Worm (Caenorhabditis elegans) whole organism, L1 larva: Measurements from ENCODE around the gene cbp-1.

ENCODE experiments used
- C16A3.4 ChIP-seq: fragments of 150-350 bp; optimal IDR thresholded peaks from 2 replicates; lab custom pipeline; 2014; ENCODE audit warnings: missing biosample characterization, missing genetic modification characterization
- aly-2 ChIP-seq: fragments of 150-350 bp; optimal IDR thresholded peaks from 2 replicates; lab custom pipeline; 2014; ENCODE audit warnings: missing biosample characterization, missing genetic modification characterization
- blmp-1 ChIP-seq: fragments of 150-350 bp; optimal IDR thresholded peaks from 2 replicates; lab custom pipeline; 2014; ENCODE audit warnings: missing biosample characterization, missing genetic modification characterization
- ceh-63 ChIP-seq: fragments of 200-800 bp; sonication (Bioruptor generic); optimal IDR thresholded peaks from 2 replicates; lab custom pipeline; 2018; ENCODE audit warnings: mild to moderate bottlenecking, missing genetic modification characterization, missing compliant biosample characterization
- ceh-8 ChIP-seq: fragments of 200-800 bp; sonication (Bioruptor generic); optimal IDR thresholded peaks from 2 replicates; lab custom pipeline; 2018; ENCODE audit warnings: mild to moderate bottlenecking, missing genetic modification characterization, moderate library complexity, missing compliant biosample characterization
- ceh-82 ChIP-seq, 3 experiments: fragments of 150-350 bp in 1 of 3; sonication (generic microtip) in 2 of 3; optimal IDR thresholded peaks; 2 replicates each; lab custom pipeline; 2014 to 2017; ENCODE audit warnings: missing biosample characterization in 3 of 3, missing genetic modification characterization in 3 of 3
- dsc-1 ChIP-seq: sonication (generic microtip); optimal IDR thresholded peaks from 2 replicates; lab custom pipeline; 2016; ENCODE audit warnings: mild to moderate bottlenecking, missing genetic modification characterization, missing compliant biosample characterization
- efl-1 ChIP-seq, 4 experiments: fragments of 150-350 bp; optimal IDR thresholded peaks in 3 of 4; peaks in 1 of 4; 1 replicate in 1 of 4; 2 replicates in 3 of 4; lab custom pipeline; 2014; ENCODE audit warnings: missing biosample characterization in 2 of 4, missing genetic modification characterization in 2 of 4, missing genetic modification reagents in 2 of 4
- efl-3 ChIP-seq: fragments of 200-800 bp; sonication (Bioruptor generic); optimal IDR thresholded peaks from 2 replicates; lab custom pipeline; 2018; ENCODE audit warnings: mild to moderate bottlenecking, missing genetic modification characterization, missing compliant biosample characterization
- egl-27 ChIP-seq, 2 experiments: fragments of 150-350 bp in 1 of 2; sonication (generic microtip); optimal IDR thresholded peaks; 3 replicates each; lab custom pipeline; 2017 to 2018; ENCODE audit warnings: missing biosample characterization in 2 of 2, missing genetic modification characterization in 2 of 2, missing genetic modification reagents in 2 of 2
- elt-2 ChIP-seq: sonication (generic microtip); optimal IDR thresholded peaks from 2 replicates; lab custom pipeline; 2016; ENCODE audit warnings: missing genetic modification characterization, mild to moderate bottlenecking, inconsistent platforms, missing compliant biosample characterization, missing genetic modification reagents
- elt-3 ChIP-seq, 6 experiments: fragments of 150-350 bp in 1 of 6; sonication (generic microtip); optimal IDR thresholded peaks; 2 replicates each; lab custom pipeline; 2017 to 2018; ENCODE audit warnings: missing biosample characterization in 6 of 6, missing genetic modification characterization in 6 of 6, inconsistent platforms in 1 of 6
- ets-5 ChIP-seq: fragments of 200-800 bp; sonication (Bioruptor generic); IDR thresholded peaks from 2 replicates; pipeline ENCODE4 v1.3.6; 2022; ENCODE audit warnings: missing genetic modification characterization, missing compliant biosample characterization
- grh-1 ChIP-seq: fragments of 200-800 bp; sonication (Bioruptor generic); IDR thresholded peaks from 2 replicates; pipeline ENCODE4 v1.3.6; 2022; ENCODE audit warnings: missing genetic modification reagents, missing genetic modification characterization, missing compliant biosample characterization
- hlh-4 ChIP-seq: sonication (generic microtip); optimal IDR thresholded peaks from 2 replicates; lab custom pipeline; 2016; ENCODE audit warnings: mild to moderate bottlenecking, missing genetic modification characterization, missing compliant biosample characterization
- hpl-2 ChIP-seq: fragments of 150-350 bp; optimal IDR thresholded peaks from 2 replicates; lab custom pipeline; 2014; ENCODE audit warnings: missing biosample characterization, missing genetic modification reagents, missing genetic modification characterization
- isw-1 ChIP-seq: fragments of 200-800 bp; sonication (Bioruptor generic); IDR thresholded peaks from 2 replicates; pipeline ENCODE4 v1.3.6; 2022; ENCODE audit warnings: missing genetic modification characterization, missing compliant biosample characterization
- jun-1 ChIP-seq: fragments of 150-350 bp; optimal IDR thresholded peaks from 2 replicates; lab custom pipeline; 2014; ENCODE audit warnings: missing biosample characterization, missing genetic modification reagents, missing genetic modification characterization
- lin-14 ChIP-seq: fragments of 200-800 bp; sonication (Bioruptor generic); optimal IDR thresholded peaks from 2 replicates; lab custom pipeline; 2018; ENCODE audit warnings: mild to moderate bottlenecking, missing genetic modification characterization, moderate library complexity, missing compliant biosample characterization
- lin-35 ChIP-seq, 2 experiments: fragments of 150-350 bp; optimal IDR thresholded peaks; 2 replicates each; lab custom pipeline; 2014; ENCODE audit warnings: missing biosample characterization in 2 of 2, missing genetic modification characterization in 2 of 2, missing genetic modification reagents in 2 of 2
- lin-39 ChIP-seq: fragments of 150-350 bp; optimal IDR thresholded peaks from 2 replicates; lab custom pipeline; 2014; ENCODE audit warnings: missing biosample characterization, missing genetic modification reagents, missing genetic modification characterization
- lsy-2 ChIP-seq, 2 experiments: fragments of 150-350 bp; optimal IDR thresholded peaks; 2 replicates each; lab custom pipeline; 2014; ENCODE audit warnings: missing biosample characterization in 2 of 2, missing genetic modification characterization in 2 of 2
- mab-9 ChIP-seq: fragments of 200-800 bp; sonication (Bioruptor generic); IDR thresholded peaks from 2 replicates; pipeline ENCODE4 v1.3.6; 2022; ENCODE audit warnings: missing genetic modification reagents, missing genetic modification characterization, missing compliant biosample characterization
- mef-2 ChIP-seq: fragments of 150-350 bp; optimal IDR thresholded peaks from 2 replicates; lab custom pipeline; 2014; ENCODE audit warnings: missing biosample characterization, missing genetic modification characterization
- mep-1 ChIP-seq: fragments of 150-350 bp; optimal IDR thresholded peaks from 2 replicates; lab custom pipeline; 2014; ENCODE audit warnings: missing biosample characterization, missing genetic modification characterization
- nhr-12 ChIP-seq: sonication (generic microtip); optimal IDR thresholded peaks from 2 replicates; lab custom pipeline; 2017; ENCODE audit warnings: missing biosample characterization, missing genetic modification characterization
- nhr-20 ChIP-seq: sonication (generic microtip); optimal IDR thresholded peaks from 2 replicates; lab custom pipeline; 2016; ENCODE audit warnings: mild to moderate bottlenecking, missing genetic modification characterization, missing compliant biosample characterization
- nhr-237 ChIP-seq: fragments of 150-350 bp; optimal IDR thresholded peaks from 2 replicates; lab custom pipeline; 2014; ENCODE audit warnings: missing biosample characterization, missing genetic modification characterization
- nhr-28 ChIP-seq: fragments of 150-350 bp; optimal IDR thresholded peaks from 2 replicates; lab custom pipeline; 2014; ENCODE audit warnings: missing biosample characterization, missing genetic modification characterization
- nhr-71 ChIP-seq: sonication (generic microtip); optimal IDR thresholded peaks from 2 replicates; lab custom pipeline; 2016; ENCODE audit warnings: mild to moderate bottlenecking, missing genetic modification characterization, moderate library complexity, missing compliant biosample characterization
- nhr-76 ChIP-seq: sonication (generic microtip); optimal IDR thresholded peaks from 2 replicates; lab custom pipeline; 2017; ENCODE audit warnings: missing biosample characterization, missing genetic modification characterization
- nhr-77 ChIP-seq: fragments of 150-350 bp; optimal IDR thresholded peaks from 2 replicates; lab custom pipeline; 2014; ENCODE audit warnings: missing biosample characterization, missing genetic modification characterization
- nhr-84 ChIP-seq: sonication (generic microtip); optimal IDR thresholded peaks from 2 replicates; lab custom pipeline; 2017; ENCODE audit warnings: missing biosample characterization, missing genetic modification characterization
- nhr-85 ChIP-seq: sonication (generic microtip); peaks from one replicate; lab custom pipeline; 2016; ENCODE audit warnings: missing genetic modification characterization, inconsistent platforms, missing compliant biosample characterization
- nhr-90 ChIP-seq: sonication (generic microtip); optimal IDR thresholded peaks from 2 replicates; lab custom pipeline; 2016; ENCODE audit warnings: mild to moderate bottlenecking, missing genetic modification characterization, missing compliant biosample characterization; ENCODE audit not compliant: poor library complexity
- pax-3 ChIP-seq: fragments of 200-800 bp; sonication (Bioruptor generic); optimal IDR thresholded peaks from 2 replicates; lab custom pipeline; 2018; ENCODE audit warnings: mild to moderate bottlenecking, missing genetic modification characterization, moderate library complexity, missing compliant biosample characterization
- rnt-1 ChIP-seq: sonication (generic microtip); optimal IDR thresholded peaks from 2 replicates; lab custom pipeline; 2016; ENCODE audit warnings: mild to moderate bottlenecking, missing genetic modification characterization, moderate library complexity, missing compliant biosample characterization
- snpc-4 ChIP-seq: fragments of 150-350 bp; optimal IDR thresholded peaks from 2 replicates; lab custom pipeline; 2014; ENCODE audit warnings: missing biosample characterization, missing genetic modification characterization
- snu-23 ChIP-seq: sonication (generic microtip); optimal IDR thresholded peaks from 2 replicates; lab custom pipeline; 2016; ENCODE audit warnings: missing genetic modification characterization, missing compliant biosample characterization
- sox-4 ChIP-seq: sonication (generic microtip); optimal IDR thresholded peaks from 2 replicates; lab custom pipeline; 2016; ENCODE audit warnings: missing genetic modification characterization, missing compliant biosample characterization
- sptf-1 ChIP-seq: fragments of 150-350 bp; optimal IDR thresholded peaks from 2 replicates; lab custom pipeline; 2014; ENCODE audit warnings: missing biosample characterization, missing genetic modification characterization
- swsn-7 ChIP-seq: sonication (generic microtip); optimal IDR thresholded peaks from 2 replicates; lab custom pipeline; 2016; ENCODE audit warnings: missing genetic modification characterization, missing compliant biosample characterization
- tlp-1 ChIP-seq: fragments of 150-350 bp; optimal IDR thresholded peaks from 2 replicates; lab custom pipeline; 2014; ENCODE audit warnings: missing biosample characterization, missing genetic modification characterization
- unc-130 ChIP-seq: fragments of 150-350 bp; optimal IDR thresholded peaks from 2 replicates; lab custom pipeline; 2017; ENCODE audit warnings: missing biosample characterization, missing genetic modification characterization, inconsistent platforms
- unc-98 ChIP-seq: fragments of 200-800 bp; sonication (Bioruptor generic); IDR thresholded peaks from 2 replicates; pipeline ENCODE4 v1.3.6; 2022; ENCODE audit warnings: missing genetic modification characterization, missing compliant biosample characterization
- xbp-1 ChIP-seq: sonication (generic microtip); optimal IDR thresholded peaks from 2 replicates; lab custom pipeline; 2016; ENCODE audit warnings: missing genetic modification characterization, missing compliant biosample characterization
- ztf-11 ChIP-seq, 2 experiments: sonication (generic microtip); optimal IDR thresholded peaks; 2 replicates each; lab custom pipeline; 2016 to 2017; ENCODE audit warnings: missing genetic modification characterization in 2 of 2, missing biosample characterization in 1 of 2, missing compliant biosample characterization in 1 of 2

cbp-1 gene

DNA sequence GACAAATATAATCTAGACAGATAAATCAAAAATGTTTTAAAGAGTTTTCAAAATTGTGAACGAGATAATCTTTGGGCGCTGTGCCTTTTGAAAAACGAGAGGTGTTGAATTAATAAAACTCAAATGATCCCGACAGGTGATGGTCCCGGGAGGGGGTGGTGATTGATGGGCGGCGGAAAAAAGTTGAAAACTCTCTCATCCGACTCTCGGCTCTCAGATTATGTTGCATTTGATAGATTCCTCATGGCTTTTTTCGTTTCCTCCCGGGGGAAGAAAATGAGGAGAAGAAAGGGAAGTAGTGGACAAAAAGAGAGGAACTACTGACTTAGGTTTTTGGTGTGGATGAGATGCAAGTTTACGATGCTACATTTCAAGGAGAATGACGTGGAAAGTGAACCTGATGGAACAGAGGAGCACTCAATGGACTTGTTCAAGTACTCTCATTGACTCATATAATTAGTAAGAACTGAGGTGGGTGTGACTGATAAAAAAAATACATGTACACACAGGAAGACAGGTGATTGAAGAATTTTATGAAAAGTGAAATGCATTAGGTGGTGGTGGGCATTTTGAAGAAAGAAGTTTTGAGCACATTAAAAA, 34.9 kb upstream of the cbp-1 start:
- TF ChIP-seq snu-23 (GFP tag; lab: Kevin White, UChicago) (peak; percentile 19), nhr-12 (tag; lab: Kevin White, UChicago) (no peak), aly-2 (tag; lab: Kevin White, UChicago) (no peak), nhr-71 (tag; lab: Kevin White, UChicago) (peak; percentile 60), lsy-2 (tag; optimal IDR thresholded peaks at IDR 0.05; lab: Kevin White, UChicago) (peak; percentile 1 to 7), swsn-7 (tag; lab: Kevin White, UChicago) (peak; percentile 24), lin-39 (tag; lab: Kevin White, UChicago) (peak; percentile 51), dsc-1 (tag; lab: Kevin White, UChicago) (peak; percentile 75), egl-27 (tag; optimal IDR thresholded peaks at IDR 0.05; lab: Kevin White, UChicago) (no peak), nhr-20 (tag; lab: Kevin White, UChicago) (peak; percentile 20), hpl-2 (GFP tag; lab: Kevin White, UChicago) (no peak), sox-4 (tag; lab: Kevin White, UChicago) (no peak), lin-14 (GFP tag; lab: Kevin White, UChicago) (peak; percentile 90), nhr-85 (tag; lab: Kevin White, UChicago) (peak; percentile 9), efl-1 (optimal IDR thresholded peaks at IDR 0.05; lab: Kevin White, UChicago) (no peak), efl-1 (GFP tag; optimal IDR thresholded peaks at IDR 0.05 in 1 of 2; lab: Kevin White, UChicago) (peak in 1 of 2 experiments; percentile 3), rnt-1 (tag; lab: Kevin White, UChicago) (peak; percentile 74), C16A3.4 (no peak)

DNA sequence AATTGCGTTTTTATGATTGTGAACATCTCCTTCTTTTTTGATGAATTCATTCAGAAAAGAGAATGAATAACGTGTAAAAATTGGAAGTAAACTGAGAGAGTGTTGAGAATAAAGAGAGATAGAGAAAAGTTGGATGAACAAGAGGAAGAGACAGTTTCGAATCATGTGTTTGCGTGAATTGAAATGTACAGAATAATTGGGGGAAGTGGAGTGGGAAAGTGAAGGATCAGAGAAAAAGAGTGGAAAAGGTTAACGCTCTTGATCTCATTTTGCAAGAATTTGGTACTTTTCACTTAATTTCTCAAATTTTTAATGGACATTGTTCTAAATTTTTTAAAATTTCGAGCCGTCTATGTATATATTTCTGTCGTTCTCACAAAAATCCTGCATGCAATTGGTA, 33.0 kb upstream of the cbp-1 start:
- TF ChIP-seq ceh-8 (GFP tag; lab: Kevin White, UChicago): no peak
- TF ChIP-seq elt-2 (tag; lab: Kevin White, UChicago): no peak
- TF ChIP-seq lin-35 (GFP tag; optimal IDR thresholded peaks at IDR 0.05; lab: Kevin White, UChicago): peak in 1 of 2 experiments; percentile 26
- no peak for TF ChIP-seq dsc-1 (tag; lab: Kevin White, UChicago)
- no peak for TF ChIP-seq mef-2 (tag; lab: Kevin White, UChicago)
- peak; percentile 32 for TF ChIP-seq mep-1 (tag; lab: Kevin White, UChicago)
- TF ChIP-seq nhr-28 (tag; lab: Kevin White, UChicago): no peak
- no peak for TF ChIP-seq hlh-4 (tag; lab: Kevin White, UChicago)
- TF ChIP-seq snu-23 (GFP tag; lab: Kevin White, UChicago): peak; percentile 22
- TF ChIP-seq lin-14 (GFP tag; lab: Kevin White, UChicago): peak; percentile 64
- no peak for TF ChIP-seq nhr-71 (tag; lab: Kevin White, UChicago)
- no peak for TF ChIP-seq unc-98
- TF ChIP-seq hpl-2 (GFP tag; lab: Kevin White, UChicago): no peak
- TF ChIP-seq nhr-77 (tag; lab: Kevin White, UChicago): no peak
- peak; percentile 74 for TF ChIP-seq nhr-85 (tag; lab: Kevin White, UChicago)
- TF ChIP-seq C16A3.4: no peak
- TF ChIP-seq jun-1: no peak
- TF ChIP-seq nhr-237: no peak
- peak in 1 of 6 experiments; percentile 27 for TF ChIP-seq elt-3 (tag; optimal IDR thresholded peaks at IDR 0.05; lab: Kevin White, UChicago)
- peak; percentile 87 for TF ChIP-seq blmp-1 (tag; lab: Kevin White, UChicago)
- no peak for TF ChIP-seq tlp-1
- TF ChIP-seq xbp-1 (tag; lab: Kevin White, UChicago): no peak
- TF ChIP-seq mab-9 (GFP tag; lab: Robert Waterston, UW): no peak
- no peak for TF ChIP-seq isw-1 (GFP tag; lab: Robert Waterston, UW)
- TF ChIP-seq nhr-90 (tag; lab: Kevin White, UChicago): no peak
- peak in 1 of 2 experiments; percentile 23 for TF ChIP-seq lsy-2 (tag; optimal IDR thresholded peaks at IDR 0.05; lab: Kevin White, UChicago)
- peak; percentile 3 for TF ChIP-seq nhr-20 (tag; lab: Kevin White, UChicago)
- no peak for TF ChIP-seq sptf-1 (tag; lab: Kevin White, UChicago)
- no peak for TF ChIP-seq pax-3 (tag; lab: Kevin White, UChicago)

DNA sequence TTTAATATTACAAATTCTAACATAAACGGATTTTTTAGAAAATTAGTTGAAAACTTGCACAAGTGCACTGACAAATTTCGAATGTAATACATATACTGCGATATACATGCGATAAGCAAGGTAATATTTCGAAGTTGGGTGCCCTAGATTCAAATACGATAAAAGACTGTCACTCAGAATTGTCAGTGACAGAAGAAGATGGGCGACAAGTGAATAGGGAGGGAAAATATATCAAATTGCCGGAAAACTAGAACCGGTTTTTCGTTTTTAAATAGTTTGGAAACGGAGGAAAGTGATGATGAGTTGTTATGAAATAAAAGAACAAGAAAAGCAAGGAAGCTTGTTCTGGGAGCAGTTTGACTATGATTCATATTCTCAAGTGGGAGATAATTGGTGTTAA, 32.3 kb upstream of the cbp-1 start:
- TF ChIP-seq ceh-63 (GFP tag; lab: Kevin White, UChicago): no peak
- TF ChIP-seq nhr-76 (tag; lab: Kevin White, UChicago): no peak
- TF ChIP-seq nhr-71 (tag; lab: Kevin White, UChicago): no peak
- no peak for TF ChIP-seq nhr-237
- TF ChIP-seq ceh-8 (GFP tag; lab: Kevin White, UChicago): no peak
- TF ChIP-seq nhr-12 (tag; lab: Kevin White, UChicago): no peak
- peak; percentile 87 for TF ChIP-seq nhr-85 (tag; lab: Kevin White, UChicago)
- no peak for TF ChIP-seq nhr-20 (tag; lab: Kevin White, UChicago)
- TF ChIP-seq efl-3: no peak
- no peak for TF ChIP-seq ztf-11 (tag; optimal IDR thresholded peaks at IDR 0.05; lab: Kevin White, UChicago)
- no peak for TF ChIP-seq ets-5 (GFP tag; lab: Robert Waterston, UW)
- no peak for TF ChIP-seq xbp-1 (tag; lab: Kevin White, UChicago)
- TF ChIP-seq unc-130 (tag; lab: Kevin White, UChicago): no peak
- TF ChIP-seq ceh-82 (tag; optimal IDR thresholded peaks at IDR 0.05; lab: Kevin White, UChicago): no peak
- TF ChIP-seq grh-1: no peak; the same call in 1 of the 2 replicates
- no peak for TF ChIP-seq snpc-4
- TF ChIP-seq nhr-84: no peak
- no peak for TF ChIP-seq unc-98
